Fruit fly (Drosophila melanogaster) whole organism, embryonic: ENCODE measurements around the gene Twdlalpha.

Experiments used
- CG6854 ChIP-seq: fragments of 200-800 bp; sonication (Bioruptor generic); optimal IDR thresholded peaks from 3 replicates; lab custom pipeline; 2017; ENCODE audit warnings: missing biosample characterization, mild to moderate bottlenecking, missing genetic modification characterization
- Mes4 ChIP-seq: fragments of 200-800 bp; sonication (Bioruptor generic); optimal IDR thresholded peaks from 2 replicates; lab custom pipeline; 2016; ENCODE audit warnings: missing biosample characterization, missing genetic modification characterization
- jumu ChIP-seq: fragments of 200-800 bp; sonication (Bioruptor generic); optimal IDR thresholded peaks from 3 replicates; lab custom pipeline; 2016; ENCODE audit warnings: missing biosample characterization, missing genetic modification characterization
- sr ChIP-seq: fragments of 200-800 bp; sonication (Bioruptor generic); IDR thresholded peaks from 3 replicates; pipeline ENCODE4 v1.3.6; 2022; ENCODE audit warnings: missing biosample characterization, missing genetic modification characterization
- zen2 ChIP-seq: fragments of 200-800 bp; sonication (Bioruptor generic); IDR thresholded peaks from 3 replicates; pipeline ENCODE4 v1.3.6; 2022; ENCODE audit warnings: missing biosample characterization, missing genetic modification characterization; ENCODE audit not compliant: partially characterized antibody

DNA sequence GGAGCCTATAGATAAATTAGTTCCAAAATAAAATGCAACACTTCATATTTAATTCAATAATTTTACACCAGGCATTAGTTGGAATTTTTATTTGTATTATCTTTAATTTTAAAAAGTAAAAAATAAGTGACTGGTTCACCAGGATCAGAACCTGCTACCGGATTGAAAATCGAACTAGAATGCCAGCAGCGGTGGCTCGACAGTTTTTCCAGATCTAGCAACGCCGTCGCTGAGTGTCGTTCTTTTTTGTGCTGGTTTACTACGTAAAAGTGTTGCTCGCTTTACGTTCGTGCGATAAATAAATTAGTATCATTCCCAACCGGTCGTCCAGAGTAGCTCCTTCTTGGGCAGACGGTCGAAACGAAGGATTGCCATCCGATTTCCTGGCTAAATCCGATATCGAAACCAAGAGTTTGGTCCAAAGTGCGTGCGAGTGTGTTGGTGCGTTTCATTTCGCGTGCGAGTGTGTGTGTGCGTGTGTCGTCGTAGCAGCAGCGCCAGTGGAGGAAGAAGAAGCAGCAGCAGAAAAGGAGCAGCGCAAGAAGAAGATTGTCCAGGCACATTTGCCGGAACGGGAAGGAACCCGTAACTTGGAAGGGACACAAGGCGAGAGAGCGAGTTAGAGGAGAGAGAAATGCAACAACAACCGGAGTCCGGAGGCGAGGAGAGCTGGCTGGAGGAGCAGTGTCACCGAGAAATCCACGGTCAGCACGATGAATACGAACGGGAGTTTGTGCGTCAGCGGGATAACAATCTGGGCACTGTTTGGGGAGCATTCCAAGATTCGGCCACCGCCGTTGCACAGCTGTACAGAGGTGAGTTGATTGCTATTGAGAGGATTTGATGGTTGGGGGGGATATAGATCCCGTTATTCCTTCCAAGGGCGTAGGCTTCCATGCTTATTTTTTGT lies 49.5 kb downstream of the Twdlalpha start, which contains the start of gene CG4768:
- TF ChIP-seq Mes4 (GFP tag; lab: Kevin White, UChicago) (no peak), CG6854 (GFP tag; lab: Kevin White, UChicago) (no peak), jumu (GFP tag; lab: Kevin White, UChicago) (no peak), zen2 (no peak), sr (GFP tag; lab: Robert Waterston, UW) (no peak)
